Worm (Caenorhabditis elegans): ENCODE results near the gene srab-10.

The srab-10 gene

DNA sequence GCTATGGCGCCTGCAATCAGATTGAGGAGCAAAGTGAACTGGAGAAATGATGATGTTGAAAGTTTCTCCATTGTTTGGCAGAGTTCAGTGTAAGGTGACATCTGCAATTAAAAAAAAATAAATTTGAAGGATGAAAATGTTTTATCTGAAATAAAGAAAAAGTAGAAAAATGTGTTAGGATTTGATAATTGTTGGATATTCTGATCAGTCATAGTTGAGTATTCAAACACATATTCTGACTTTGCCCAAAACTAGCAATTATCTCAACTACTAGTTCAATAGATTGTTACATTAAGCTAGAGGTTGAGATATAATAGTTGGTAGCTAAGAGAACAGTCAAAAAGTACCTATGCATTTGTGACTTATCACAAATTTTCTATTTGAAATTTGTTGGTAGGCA, at the start of gene srab-10:
Gene srab-10, minus strand, starts transcription at position 101 of the 400 bp plus-strand sequence.
- no peak for TF ChIP-seq him-1 (tag; optimal IDR thresholded peaks at IDR 0.05)
- TF ChIP-seq W03F9.2 (tag; optimal IDR thresholded peaks at IDR 0.05), result no peak
- no peak for TF ChIP-seq dao-5 (tag; optimal IDR thresholded peaks at IDR 0.05)

- TF ChIP-seq dao-5 (tag; optimal IDR thresholded peaks at IDR 0.05) (no peak), W03F9.2 (tag; optimal IDR thresholded peaks at IDR 0.05) (no peak), him-1 (tag; optimal IDR thresholded peaks at IDR 0.05) (no peak)
Observed at ce11 chrV:3193091-3193608, 48.8 kb upstream of the srab-10 start, which contains the start of the genes Y73C8B.3 and Y73C8B.9. Gene Y73C8B.3, minus strand, starts transcription at chrV:3193237. Gene Y73C8B.9, plus strand, starts transcription at chrV:3193558.

ce11 chrV:3188043-3188442, 43.6 kb upstream of the srab-10 start, which contains the start of gene lag-2:
Gene lag-2, plus strand, starts transcription at chrV:3188343.
- TF ChIP-seq dao-5 (tag; optimal IDR thresholded peaks at IDR 0.05) (no peak), him-1 (tag; optimal IDR thresholded peaks at IDR 0.05) (no peak), W03F9.2 (tag; optimal IDR thresholded peaks at IDR 0.05) (no peak)

ce11 chrV:3185855-3186254, 41.5 kb upstream of the srab-10 start:
- TF ChIP-seq him-1 (tag; optimal IDR thresholded peaks at IDR 0.05), result no peak
- no peak for TF ChIP-seq W03F9.2 (tag; optimal IDR thresholded peaks at IDR 0.05)
- no peak for TF ChIP-seq dao-5 (tag; optimal IDR thresholded peaks at IDR 0.05)

DNA sequence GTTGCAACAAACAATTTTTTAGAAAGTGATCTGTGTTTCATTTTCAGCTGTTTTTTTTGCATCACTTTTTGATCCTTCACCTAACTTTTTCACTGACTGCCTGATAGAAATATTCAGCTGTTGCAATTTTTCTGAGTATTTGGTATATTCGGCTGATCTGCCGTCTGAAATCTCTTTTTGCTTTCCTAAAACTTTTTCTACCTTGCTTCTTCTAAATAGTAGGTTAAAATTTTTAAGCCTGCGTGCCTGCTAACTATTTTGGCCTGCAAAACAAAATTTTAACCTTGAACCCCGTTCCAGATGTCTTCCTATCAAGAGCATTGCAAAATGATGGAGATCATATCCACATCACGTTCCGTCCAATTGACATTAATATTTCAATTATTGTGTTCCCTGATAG, 31.8 kb upstream of the srab-10 start, which contains the start of gene srab-8:
Gene srab-8, plus strand, starts transcription at position 301 of the 400 bp plus-strand sequence.
- TF ChIP-seq him-1 (tag; optimal IDR thresholded peaks at IDR 0.05) (no peak), dao-5 (tag; optimal IDR thresholded peaks at IDR 0.05) (no peak), W03F9.2 (tag; optimal IDR thresholded peaks at IDR 0.05) (no peak)

DNA sequence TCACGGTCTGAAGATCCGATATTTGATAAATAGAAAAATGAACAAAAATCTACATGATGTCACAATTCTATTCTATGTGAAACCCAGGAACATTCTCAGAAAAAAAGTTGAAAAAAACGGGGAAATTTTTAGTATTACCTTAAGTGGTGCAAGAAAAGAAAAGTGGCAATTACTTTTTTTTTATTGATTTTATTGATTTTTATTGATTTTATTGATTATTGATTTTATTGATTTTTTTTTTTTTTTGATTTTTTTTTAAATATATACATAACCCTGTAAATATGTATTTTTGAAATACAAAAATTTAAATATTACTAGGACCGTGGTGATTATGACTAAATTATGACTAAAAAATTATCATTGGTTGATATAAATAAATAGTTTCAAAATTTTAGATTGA, 27.2 kb upstream of the srab-10 start:
- TF ChIP-seq W03F9.2 (tag; optimal IDR thresholded peaks at IDR 0.05), result no peak
- TF ChIP-seq dao-5 (tag; optimal IDR thresholded peaks at IDR 0.05), result no peak

- TF ChIP-seq dao-5 (tag; optimal IDR thresholded peaks at IDR 0.05), result no peak
- TF ChIP-seq W03F9.2 (tag; optimal IDR thresholded peaks at IDR 0.05), result no peak
- TF ChIP-seq him-1 (tag; optimal IDR thresholded peaks at IDR 0.05), result no peak
Observed at ce11 chrV:3169838-3170237, 25.4 kb upstream of the srab-10 start, which contains the start of gene srbc-6. Gene srbc-6, plus strand, starts transcription at chrV:3170138.

ce11 chrV:3168650-3169049, 24.3 kb upstream of the srab-10 start, which contains the start of gene C36C5.15:
Gene C36C5.15, minus strand, starts transcription at chrV:3168750.
- TF ChIP-seq dao-5 (tag; optimal IDR thresholded peaks at IDR 0.05), result no peak
- TF ChIP-seq W03F9.2 (tag; optimal IDR thresholded peaks at IDR 0.05), result no peak
- no peak for TF ChIP-seq him-1 (tag; optimal IDR thresholded peaks at IDR 0.05)

DNA sequence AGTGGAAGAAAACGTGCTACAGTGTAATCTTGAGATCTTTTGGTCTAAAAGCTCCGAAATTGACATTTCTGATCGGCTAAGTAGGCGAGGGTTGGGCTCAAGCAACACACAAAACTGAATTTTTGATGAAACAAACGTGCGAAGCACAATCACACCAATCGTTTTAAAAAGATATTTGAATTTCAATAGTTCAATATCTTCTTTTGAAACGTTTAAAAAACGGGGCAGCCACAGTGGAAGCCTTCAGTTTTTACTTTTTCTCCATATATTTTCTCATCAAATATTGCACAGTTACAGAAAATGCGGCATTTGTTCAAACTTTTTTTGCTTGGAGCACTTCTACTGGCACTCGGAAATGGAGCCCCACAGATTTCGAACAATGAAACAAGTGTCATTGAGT, 21.9 kb upstream of the srab-10 start, which contains the start of gene C36C5.4:
Gene C36C5.4, plus strand, starts transcription at position 301 of the 400 bp plus-strand sequence.
- TF ChIP-seq W03F9.2 (tag; optimal IDR thresholded peaks at IDR 0.05) (no peak), dao-5 (tag; optimal IDR thresholded peaks at IDR 0.05) (no peak), him-1 (tag; optimal IDR thresholded peaks at IDR 0.05) (no peak)

ce11 chrV:3165438-3165837, 21.0 kb upstream of the srab-10 start, which contains the start of gene C36C5.14:
Gene C36C5.14, minus strand, starts transcription at chrV:3165538.
- no peak for TF ChIP-seq dao-5 (tag; optimal IDR thresholded peaks at IDR 0.05)
- TF ChIP-seq him-1 (tag; optimal IDR thresholded peaks at IDR 0.05), result no peak
- no peak for TF ChIP-seq W03F9.2 (tag; optimal IDR thresholded peaks at IDR 0.05)

DNA sequence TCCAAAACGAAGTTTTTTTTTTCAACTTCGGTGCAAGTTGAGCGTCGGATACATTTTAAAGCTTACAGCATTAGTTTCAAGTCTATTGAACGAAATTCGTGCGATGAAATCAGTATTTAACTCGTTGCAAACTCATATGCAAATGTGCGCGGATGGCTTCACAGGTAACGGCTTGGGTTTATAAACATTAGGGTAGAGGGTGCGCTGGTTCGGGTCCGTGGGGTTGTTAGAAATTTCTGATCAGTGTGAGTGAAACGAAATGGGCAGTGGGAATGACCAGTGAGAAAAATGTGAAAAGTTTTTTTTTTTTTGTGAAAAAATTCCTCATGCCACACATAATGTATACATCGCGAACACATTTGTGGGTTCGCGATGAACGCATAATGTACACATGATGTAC, 18.7 kb upstream of the srab-10 start:
- TF ChIP-seq W03F9.2 (tag; optimal IDR thresholded peaks at IDR 0.05), result no peak
- TF ChIP-seq him-1 (tag; optimal IDR thresholded peaks at IDR 0.05), result no peak
- no peak for TF ChIP-seq dao-5 (tag; optimal IDR thresholded peaks at IDR 0.05)

- no peak for TF ChIP-seq him-1 (tag; optimal IDR thresholded peaks at IDR 0.05)
- no peak for TF ChIP-seq dao-5 (tag; optimal IDR thresholded peaks at IDR 0.05)
- TF ChIP-seq W03F9.2 (tag; optimal IDR thresholded peaks at IDR 0.05), result no peak
Observed at ce11 chrV:3162299-3162698, 17.9 kb upstream of the srab-10 start.

DNA sequence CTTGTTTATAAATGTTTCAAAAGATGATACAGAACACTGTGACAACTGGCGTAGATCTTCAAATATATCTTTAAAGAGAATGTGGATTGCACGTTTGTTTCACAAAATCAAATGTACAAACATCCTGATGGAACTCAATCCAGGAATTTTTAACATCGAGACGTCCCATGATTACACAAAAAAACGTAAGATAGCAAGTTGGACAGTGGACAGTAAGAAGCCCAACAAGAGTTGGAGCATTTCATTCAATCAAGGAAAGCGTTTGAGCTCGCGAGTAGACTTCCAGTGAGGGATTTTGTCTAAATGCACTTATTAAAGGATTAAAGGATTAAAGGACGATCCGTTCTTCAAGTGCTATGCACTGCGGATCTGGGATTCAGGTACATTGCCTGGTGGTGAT, 14.9 kb upstream of the srab-10 start, which contains the start of gene C36C5.12:
Gene C36C5.12, minus strand, starts transcription at position 101 of the 400 bp plus-strand sequence.
- TF ChIP-seq dao-5 (tag; optimal IDR thresholded peaks at IDR 0.05), result no peak
- TF ChIP-seq him-1 (tag; optimal IDR thresholded peaks at IDR 0.05), result no peak
- TF ChIP-seq W03F9.2 (tag; optimal IDR thresholded peaks at IDR 0.05), result no peak

DNA sequence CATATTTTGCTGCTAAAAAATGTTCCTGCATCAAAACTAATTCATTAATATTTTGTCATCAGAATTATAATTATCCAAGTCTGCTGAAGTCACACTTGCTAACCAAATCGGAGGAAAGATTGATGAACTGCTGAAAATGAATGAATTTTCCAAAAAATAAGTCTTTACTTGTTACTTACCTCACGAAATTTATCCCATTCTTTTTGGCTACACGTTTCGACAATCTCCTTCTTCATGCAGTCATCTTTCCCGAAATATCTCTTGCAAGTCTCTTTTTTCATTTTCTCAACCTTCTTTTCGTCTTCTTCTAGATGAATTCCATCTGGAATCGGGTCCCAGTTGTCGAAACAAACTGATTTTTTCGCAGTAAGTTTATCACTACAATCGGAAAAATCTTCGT, 14.0 kb upstream of the srab-10 start:
- TF ChIP-seq dao-5 (tag; optimal IDR thresholded peaks at IDR 0.05) (no peak), W03F9.2 (tag; optimal IDR thresholded peaks at IDR 0.05) (no peak), him-1 (tag; optimal IDR thresholded peaks at IDR 0.05) (no peak)

ce11 chrV:3156786-3157185, 12.4 kb upstream of the srab-10 start, which contains the start of gene exh-1:
Gene exh-1, plus strand, starts transcription at chrV:3157086.
- no peak for TF ChIP-seq W03F9.2 (tag; optimal IDR thresholded peaks at IDR 0.05)
- no peak for TF ChIP-seq dao-5 (tag; optimal IDR thresholded peaks at IDR 0.05)
- no peak for TF ChIP-seq him-1 (tag; optimal IDR thresholded peaks at IDR 0.05)
